Worm (Caenorhabditis elegans) whole organism, L1 larva: Measurements from ENCODE around the gene gck-4.

Experiments used
- aly-2 ChIP-seq: fragments of 150-350 bp; optimal IDR thresholded peaks from 2 replicates; lab custom pipeline; 2014; ENCODE audit warnings: missing biosample characterization, missing genetic modification characterization
- blmp-1 ChIP-seq: fragments of 150-350 bp; optimal IDR thresholded peaks from 2 replicates; lab custom pipeline; 2014; ENCODE audit warnings: missing biosample characterization, missing genetic modification characterization
- efl-3 ChIP-seq: fragments of 200-800 bp; sonication (Bioruptor generic); optimal IDR thresholded peaks from 2 replicates; lab custom pipeline; 2018; ENCODE audit warnings: mild to moderate bottlenecking, missing genetic modification characterization, missing compliant biosample characterization
- egl-27 ChIP-seq, 2 experiments: fragments of 150-350 bp in 1 of 2; sonication (generic microtip); optimal IDR thresholded peaks; 3 replicates each; lab custom pipeline; 2017 to 2018; ENCODE audit warnings: missing biosample characterization in 2 of 2, missing genetic modification characterization in 2 of 2, missing genetic modification reagents in 2 of 2
- mdl-1 ChIP-seq, 2 experiments: fragments of 150-350 bp; optimal IDR thresholded peaks; 2 replicates each; lab custom pipeline; 2014 to 2017; ENCODE audit warnings: missing biosample characterization in 2 of 2, missing genetic modification characterization in 2 of 2, inconsistent platforms in 1 of 2
- nhr-237 ChIP-seq: fragments of 150-350 bp; optimal IDR thresholded peaks from 2 replicates; lab custom pipeline; 2014; ENCODE audit warnings: missing biosample characterization, missing genetic modification characterization

ce11 chrX:13669641-13670040, 7.4 kb upstream of the gck-4 start:
- TF ChIP-seq mdl-1 (tag; optimal IDR thresholded peaks at IDR 0.05; lab: Kevin White, UChicago), result peak in 1 of 2 experiments; percentile 29
- TF ChIP-seq nhr-237, result no peak
- no peak for TF ChIP-seq efl-3 (GFP tag; lab: Kevin White, UChicago)
- TF ChIP-seq blmp-1, result peak; percentile 6
- no peak for TF ChIP-seq aly-2 (tag; lab: Kevin White, UChicago)
- TF ChIP-seq egl-27 (tag; optimal IDR thresholded peaks at IDR 0.05; lab: Kevin White, UChicago), result no peak
